Worm (Caenorhabditis elegans): ENCODE data around the gene C49C3.4.
A peak's percentile ranks its signal among the peaks of the same experiment; 100 is the strongest.

DNA sequence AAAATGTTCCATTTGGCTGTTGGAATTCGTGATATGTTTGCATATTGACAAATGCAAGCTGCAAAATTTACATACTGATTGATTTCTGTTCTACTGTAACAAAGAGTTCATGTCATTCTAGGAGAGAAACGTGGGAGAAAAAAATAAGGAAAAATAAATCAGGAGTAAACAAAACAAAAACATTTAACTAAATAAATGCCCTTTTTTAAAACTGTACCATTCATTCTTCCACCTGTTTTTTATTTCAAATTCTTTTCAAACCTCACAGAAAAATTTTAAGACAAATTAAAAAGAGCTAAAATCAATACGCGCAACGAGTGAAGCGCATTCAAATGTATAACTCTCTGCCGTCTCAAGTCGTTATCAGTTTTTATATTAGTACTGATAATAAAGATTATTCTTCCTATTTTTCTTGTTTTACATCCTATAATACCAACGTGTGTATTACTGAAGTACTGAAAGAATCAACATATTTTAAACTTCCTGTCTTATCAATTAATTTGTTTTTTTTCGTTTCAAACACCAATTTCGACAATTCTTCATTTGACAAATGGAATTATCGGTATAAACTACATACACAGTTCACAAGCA, 18.4 kb downstream of the C49C3.4 start, which contains the start of gene C49C3.10:
- TF ChIP-seq elt-2 (tag; optimal IDR thresholded peaks at IDR 0.05) (peak; percentile 78), K02D7.2 (tag; optimal IDR thresholded peaks at IDR 0.05) (no peak), ets-4 (tag; optimal IDR thresholded peaks at IDR 0.05) (no peak), nhr-11 (tag; optimal IDR thresholded peaks at IDR 0.05) (no peak), ahr-1 (tag; optimal IDR thresholded peaks at IDR 0.05) (no peak), F13H6.1 (tag; optimal IDR thresholded peaks at IDR 0.05) (no peak), pqm-1 (tag; optimal IDR thresholded peaks at IDR 0.05) (no peak), pha-2 (tag; optimal IDR thresholded peaks at IDR 0.05) (no peak), hlh-15 (tag; optimal IDR thresholded peaks at IDR 0.05) (no peak)

All from whole organism, late embryonic.